Comparison of ENCODE assay signal across 2 worm cellular contexts in the genomic region with DNA sequence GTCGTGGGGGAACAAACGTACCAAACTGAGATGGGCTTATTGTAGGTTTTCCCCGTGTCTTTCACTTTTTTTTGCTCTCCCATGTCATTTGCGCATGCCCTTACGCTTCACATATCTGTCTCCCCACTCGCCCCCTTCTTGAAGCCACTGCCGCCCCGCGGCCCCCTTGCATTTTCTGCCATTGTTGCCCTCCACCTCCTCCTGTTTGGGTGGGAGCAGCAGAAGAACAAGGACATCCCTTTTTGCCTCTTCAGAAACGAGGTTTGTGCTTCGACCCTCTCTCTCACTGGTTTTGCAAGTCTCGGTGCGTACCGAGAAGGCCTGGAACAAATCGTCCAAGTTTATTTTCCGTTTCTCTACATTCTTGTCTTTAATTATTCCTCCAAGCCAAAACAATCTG.
TF ChIP-seq lines count a peak whose summit lies in the region.

No protein-coding gene starts in this region.

TF ChIP-seq in whole organism, L4 larva, 104 proteins besides CTCF, POLR2A, EP300 and RAD21:
- TF ChIP-seq skn-1 (tag; optimal IDR thresholded peaks at IDR 0.05; lab: Kevin White, UChicago) (no peak), set-16 (GFP tag; IDR thresholded peaks at IDR 0.05; lab: Robert Waterston, UW) (peak; percentile 64)
TF ChIP-seq in whole organism, L4 larva: peak in this region for 1.

TF ChIP-seq in whole organism, young adult, 124 proteins besides CTCF, POLR2A, EP300 and RAD21:
- TF ChIP-seq ekl-4 (GFP tag; IDR thresholded peaks at IDR 0.05; lab: Robert Waterston, UW) (0 out of 2 replicates have a peak, but pooled peaks have one; percentile 49), zim-3 (tag; optimal IDR thresholded peaks at IDR 0.05; lab: Kevin White, UChicago) (peak; percentile 51), zfh-2 (GFP tag; conservative IDR thresholded peaks at IDR 0.05; lab: Robert Waterston, UW) (peak; percentile 70), nfyb-1 (GFP tag; IDR thresholded peaks at IDR 0.05; lab: Robert Waterston, UW) (no peak)
TF ChIP-seq in whole organism, young adult: peak in this region for 3.
